Worm (Caenorhabditis elegans) whole organism, midembryonic: ENCODE data around the gene F54F7.14.

ENCODE experiments used
- T22C8.4 ChIP-seq: fragments of 200-800 bp; sonication (Bioruptor generic); IDR thresholded peaks from 2 replicates; pipeline ENCODE4 v1.3.6; 2022; ENCODE audit warnings: missing genetic modification characterization, missing compliant biosample characterization
- cog-1 ChIP-seq: sonication (generic microtip); optimal IDR thresholded peaks from 2 replicates; lab custom pipeline; 2016; ENCODE audit warnings: missing genetic modification characterization, missing compliant biosample characterization
- flt-1 ChIP-seq: fragments of 200-800 bp; sonication (Bioruptor generic); IDR thresholded peaks from 2 replicates; pipeline ENCODE4 v1.3.6; 2022; ENCODE audit warnings: missing genetic modification characterization, missing compliant biosample characterization
- med-1 ChIP-seq: sonication (generic microtip); optimal IDR thresholded peaks from 2 replicates; lab custom pipeline; 2017; ENCODE audit warnings: missing genetic modification characterization, mild to moderate bottlenecking, missing compliant biosample characterization, antibody characterized with exemption, missing genetic modification reagents; ENCODE audit not compliant: insufficient read depth
- tab-1 ChIP-seq: fragments of 200-800 bp; sonication (Bioruptor generic); IDR thresholded peaks from 2 replicates; pipeline ENCODE4 v1.3.6; 2022; ENCODE audit warnings: missing genetic modification characterization, missing compliant biosample characterization
- ztf-23 ChIP-seq: fragments of 200-800 bp; sonication (Bioruptor generic); IDR thresholded peaks from 2 replicates; pipeline ENCODE4 v1.3.6; 2022; ENCODE audit warnings: missing genetic modification reagents, missing genetic modification characterization, missing compliant biosample characterization
- ztf-29 ChIP-seq: fragments of 200-800 bp; sonication (Bioruptor generic); IDR thresholded peaks from 2 replicates; pipeline ENCODE4 v1.3.6; 2022; ENCODE audit warnings: missing genetic modification reagents, missing genetic modification characterization, missing compliant biosample characterization

DNA sequence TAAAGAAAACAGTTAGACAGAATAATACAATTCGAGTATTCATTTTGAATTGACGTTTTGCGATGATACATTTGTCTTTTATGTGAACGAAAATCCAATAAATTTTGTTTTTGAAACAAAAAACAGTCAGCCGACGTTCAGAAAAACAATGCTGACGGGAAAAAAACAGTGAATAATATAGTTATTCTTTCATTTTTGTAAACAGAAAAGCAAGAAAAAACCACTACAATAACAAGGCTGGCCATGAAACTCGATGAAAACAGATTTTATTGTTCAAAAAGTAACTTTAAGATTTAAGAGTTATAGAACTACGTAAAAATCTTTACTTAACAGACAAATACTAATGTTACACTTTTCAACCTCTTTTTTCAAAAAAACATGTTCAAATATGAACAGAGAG lies 590 bp upstream of the F54F7.14 start, which contains the start of gene F54F7.3:
- TF ChIP-seq flt-1 (no peak), med-1 (GFP tag; lab: Kevin White, UChicago) (no peak), ztf-29 (GFP tag; lab: Robert Waterston, UW) (no peak), T22C8.4 (no peak), cog-1 (tag; lab: Kevin White, UChicago) (no peak), ztf-23 (GFP tag; lab: Robert Waterston, UW) (no peak), tab-1 (GFP tag; lab: Robert Waterston, UW) (no peak)
